Worm (Caenorhabditis elegans) whole organism, L2 larva: ENCODE data around the gene T10G3.1.

Experiments
- C34F6.9 ChIP-seq: fragments of 150-350 bp; optimal IDR thresholded peaks from 2 replicates; lab custom pipeline; 2014; ENCODE audit warnings: missing biosample characterization, missing genetic modification characterization
- F13H6.1 ChIP-seq: sonication (generic microtip); optimal IDR thresholded peaks from 2 replicates; lab custom pipeline; 2016; ENCODE audit warnings: missing genetic modification characterization, missing compliant biosample characterization
- R02D3.7 ChIP-seq: fragments of 150-350 bp; optimal IDR thresholded peaks from 2 replicates; lab custom pipeline; 2014; ENCODE audit warnings: missing biosample characterization, missing genetic modification characterization
- alr-1 ChIP-seq: fragments of 150-350 bp; optimal IDR thresholded peaks from 2 replicates; lab custom pipeline; 2014; ENCODE audit warnings: missing biosample characterization, missing genetic modification characterization
- aly-2 ChIP-seq: fragments of 150-350 bp; optimal IDR thresholded peaks from 2 replicates; lab custom pipeline; 2014; ENCODE audit warnings: missing biosample characterization, missing genetic modification characterization
- blmp-1 ChIP-seq: sonication (generic microtip); optimal IDR thresholded peaks from 2 replicates; lab custom pipeline; 2017; ENCODE audit warnings: missing genetic modification characterization, mild to moderate bottlenecking, missing compliant biosample characterization, antibody characterized with exemption, moderate library complexity; ENCODE audit not compliant: insufficient read depth
- ceh-82 ChIP-seq: fragments of 150-350 bp; optimal IDR thresholded peaks from 2 replicates; lab custom pipeline; 2014; ENCODE audit warnings: missing biosample characterization, missing genetic modification characterization
- egl-27 ChIP-seq: sonication (generic microtip); optimal IDR thresholded peaks from 3 replicates; lab custom pipeline; 2017; ENCODE audit warnings: missing biosample characterization, missing genetic modification reagents, missing genetic modification characterization
- elt-1 ChIP-seq: fragments of 150-350 bp; optimal IDR thresholded peaks from 2 replicates; lab custom pipeline; 2014; ENCODE audit warnings: missing biosample characterization, missing genetic modification characterization
- fos-1 ChIP-seq: fragments of 150-350 bp; optimal IDR thresholded peaks from 2 replicates; lab custom pipeline; 2014; ENCODE audit warnings: missing biosample characterization, missing genetic modification characterization
- lin-11 ChIP-seq: fragments of 150-350 bp; sonication (generic microtip); optimal IDR thresholded peaks from 2 replicates; lab custom pipeline; 2014; ENCODE audit warnings: missing biosample characterization, missing genetic modification characterization, inconsistent platforms, mixed read lengths
- lin-39 ChIP-seq: fragments of 150-350 bp; optimal IDR thresholded peaks from 2 replicates; lab custom pipeline; 2014; ENCODE audit warnings: missing biosample characterization, missing genetic modification reagents, missing genetic modification characterization
- lsy-2 ChIP-seq, 2 experiments: fragments of 150-350 bp in 1 of 2; sonication (generic microtip) in 1 of 2; optimal IDR thresholded peaks; 2 replicates each; lab custom pipeline; 2014 to 2017; ENCODE audit warnings: missing biosample characterization in 2 of 2, missing genetic modification characterization in 2 of 2
- mab-5 ChIP-seq: fragments of 150-350 bp; optimal IDR thresholded peaks from 2 replicates; lab custom pipeline; 2014; ENCODE audit warnings: missing biosample characterization, missing genetic modification characterization
- mbf-1 ChIP-seq: sonication (generic microtip); optimal IDR thresholded peaks from 2 replicates; lab custom pipeline; 2017; ENCODE audit warnings: missing biosample characterization, missing genetic modification characterization
- mdl-1 ChIP-seq, 2 experiments: fragments of 150-350 bp in 1 of 2; sonication (generic microtip) in 1 of 2; optimal IDR thresholded peaks; 2 replicates each; lab custom pipeline; 2017; ENCODE audit warnings: missing biosample characterization in 2 of 2, missing genetic modification characterization in 2 of 2
- nhr-10 ChIP-seq: sonication (generic microtip); optimal IDR thresholded peaks from 2 replicates; lab custom pipeline; 2017; ENCODE audit warnings: missing biosample characterization, missing genetic modification characterization
- nhr-11 ChIP-seq: fragments of 150-350 bp; optimal IDR thresholded peaks from 2 replicates; lab custom pipeline; 2014; ENCODE audit warnings: missing biosample characterization, missing genetic modification characterization
- nhr-12 ChIP-seq: fragments of 150-350 bp; optimal IDR thresholded peaks from 2 replicates; lab custom pipeline; 2014; ENCODE audit warnings: missing biosample characterization, missing genetic modification characterization
- nhr-129 ChIP-seq: fragments of 150-350 bp; optimal IDR thresholded peaks from 2 replicates; lab custom pipeline; 2014; ENCODE audit warnings: missing biosample characterization, missing genetic modification characterization
- nhr-21 ChIP-seq: fragments of 150-350 bp; optimal IDR thresholded peaks from 2 replicates; lab custom pipeline; 2014; ENCODE audit warnings: missing biosample characterization, missing genetic modification characterization
- nhr-23 ChIP-seq: fragments of 150-350 bp; optimal IDR thresholded peaks from 2 replicates; lab custom pipeline; 2014; ENCODE audit warnings: missing biosample characterization, missing genetic modification reagents, missing genetic modification characterization
- nhr-237 ChIP-seq: fragments of 150-350 bp; optimal IDR thresholded peaks from 2 replicates; lab custom pipeline; 2014; ENCODE audit warnings: missing biosample characterization, missing genetic modification characterization
- nhr-25 ChIP-seq: fragments of 150-350 bp; sonication (generic microtip); optimal IDR thresholded peaks from 3 replicates; lab custom pipeline; 2014; ENCODE audit warnings: missing biosample characterization, missing genetic modification characterization
- nhr-6 ChIP-seq: fragments of 150-350 bp; optimal IDR thresholded peaks from 2 replicates; lab custom pipeline; 2014; ENCODE audit warnings: missing biosample characterization, missing genetic modification characterization
- nhr-77 ChIP-seq: fragments of 150-350 bp; optimal IDR thresholded peaks from 2 replicates; lab custom pipeline; 2014; ENCODE audit warnings: missing biosample characterization, missing genetic modification characterization
- peb-1 ChIP-seq: fragments of 150-350 bp; optimal IDR thresholded peaks from 2 replicates; lab custom pipeline; 2014; ENCODE audit warnings: missing biosample characterization, missing genetic modification characterization
- sem-4 ChIP-seq: fragments of 150-350 bp; optimal IDR thresholded peaks from 2 replicates; lab custom pipeline; 2014; ENCODE audit warnings: missing biosample characterization, missing genetic modification reagents, missing genetic modification characterization
- sma-3 ChIP-seq: sonication (generic microtip); optimal IDR thresholded peaks from 2 replicates; lab custom pipeline; 2016; ENCODE audit warnings: missing genetic modification reagents, missing genetic modification characterization, missing compliant biosample characterization
- sma-9 ChIP-seq, 2 experiments: fragments of 150-350 bp in 1 of 2; sonication (generic microtip) in 1 of 2; optimal IDR thresholded peaks; 2 replicates each; lab custom pipeline; 2014 to 2016; ENCODE audit warnings: missing genetic modification characterization in 2 of 2, mild to moderate bottlenecking in 1 of 2, missing biosample characterization in 1 of 2, missing compliant biosample characterization in 1 of 2, missing genetic modification reagents in 1 of 2, moderate library complexity in 1 of 2
- snpc-4 ChIP-seq: fragments of 150-350 bp; optimal IDR thresholded peaks from 2 replicates; lab custom pipeline; 2014; ENCODE audit warnings: missing biosample characterization, missing genetic modification characterization
- unc-55 ChIP-seq: fragments of 150-350 bp; sonication (generic microtip); optimal IDR thresholded peaks from 3 replicates; lab custom pipeline; 2014; ENCODE audit warnings: missing biosample characterization, missing genetic modification reagents, missing genetic modification characterization
- unc-62 ChIP-seq: fragments of 150-350 bp; optimal IDR thresholded peaks from 2 replicates; lab custom pipeline; 2014; ENCODE audit warnings: missing biosample characterization, missing genetic modification reagents, missing genetic modification characterization
- zag-1 ChIP-seq: fragments of 150-350 bp; optimal IDR thresholded peaks from 2 replicates; lab custom pipeline; 2014; ENCODE audit warnings: missing biosample characterization, missing genetic modification characterization
- ztf-1 ChIP-seq: fragments of 200-800 bp; sonication (Bioruptor generic); conservative IDR thresholded peaks from 2 replicates; pipeline ENCODE4 v1.3.6; 2022; ENCODE audit warnings: missing genetic modification characterization, missing compliant biosample characterization
- ztf-11 ChIP-seq: sonication (generic microtip); optimal IDR thresholded peaks from 2 replicates; lab custom pipeline; 2017; ENCODE audit warnings: missing biosample characterization, missing genetic modification characterization

T10G3.1 gene

DNA sequence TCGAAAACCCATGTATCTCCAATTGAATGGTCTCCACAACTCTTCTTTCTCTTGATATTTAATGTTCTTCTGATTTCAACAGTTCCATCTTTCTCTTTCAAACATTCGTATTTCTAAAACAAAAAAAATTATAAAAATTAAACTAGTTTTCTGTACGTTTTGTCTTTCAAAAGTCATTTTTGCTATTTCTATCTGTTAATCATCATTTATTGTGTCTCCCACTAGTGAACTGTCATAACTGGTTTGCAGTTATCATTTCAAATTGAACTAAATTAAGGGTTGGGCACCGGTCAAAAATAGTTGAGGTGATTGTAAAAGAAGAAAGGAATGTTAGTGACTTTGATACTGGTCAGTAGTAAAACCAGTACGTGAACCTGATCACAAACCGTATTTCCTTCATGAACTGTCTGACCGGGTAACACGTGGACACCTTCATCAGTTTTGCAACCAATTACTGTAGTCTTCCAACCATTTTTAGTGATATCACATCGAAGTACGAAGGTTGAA, 14.9 kb upstream of the T10G3.1 start:
- TF ChIP-seq ceh-82 (tag; lab: Kevin White, UChicago): no peak
- TF ChIP-seq nhr-21: no peak
- TF ChIP-seq zag-1 (tag; lab: Kevin White, UChicago): no peak
- no peak for TF ChIP-seq lin-11
- peak; percentile 46 for TF ChIP-seq sma-9 (GFP tag; optimal IDR thresholded peaks at IDR 0.05; lab: Kevin White, UChicago)
- no peak for TF ChIP-seq sma-9 (tag; optimal IDR thresholded peaks at IDR 0.05; lab: Kevin White, UChicago)
- no peak for TF ChIP-seq elt-1 (tag; lab: Kevin White, UChicago)
- no peak for TF ChIP-seq lsy-2 (tag; optimal IDR thresholded peaks at IDR 0.05; lab: Kevin White, UChicago)
- TF ChIP-seq fos-1 (tag; lab: Kevin White, UChicago): no peak
- no peak for TF ChIP-seq unc-55
- no peak for TF ChIP-seq nhr-12 (tag; lab: Kevin White, UChicago)
- no peak for TF ChIP-seq ztf-11
- no peak for TF ChIP-seq egl-27
- no peak for TF ChIP-seq alr-1 (tag; lab: Kevin White, UChicago)
- TF ChIP-seq nhr-10 (tag; lab: Kevin White, UChicago): no peak
- no peak for TF ChIP-seq nhr-23 (tag; lab: Kevin White, UChicago)
- TF ChIP-seq mab-5 (tag; lab: Kevin White, UChicago): no peak
- TF ChIP-seq snpc-4 (tag; lab: Kevin White, UChicago): no peak
- no peak for TF ChIP-seq nhr-6
- TF ChIP-seq C34F6.9: no peak
- TF ChIP-seq nhr-237 (tag; lab: Kevin White, UChicago): no peak
- no peak for TF ChIP-seq nhr-11 (tag; lab: Kevin White, UChicago)
- no peak for TF ChIP-seq F13H6.1
- TF ChIP-seq nhr-25: peak; percentile 44
- TF ChIP-seq R02D3.7 (tag; lab: Kevin White, UChicago): no peak
- no peak for TF ChIP-seq sem-4 (tag; lab: Kevin White, UChicago)
- TF ChIP-seq blmp-1: peak; percentile 20
- no peak for TF ChIP-seq peb-1 (tag; lab: Kevin White, UChicago)
- TF ChIP-seq, all 48 proteins: peak for 3

DNA sequence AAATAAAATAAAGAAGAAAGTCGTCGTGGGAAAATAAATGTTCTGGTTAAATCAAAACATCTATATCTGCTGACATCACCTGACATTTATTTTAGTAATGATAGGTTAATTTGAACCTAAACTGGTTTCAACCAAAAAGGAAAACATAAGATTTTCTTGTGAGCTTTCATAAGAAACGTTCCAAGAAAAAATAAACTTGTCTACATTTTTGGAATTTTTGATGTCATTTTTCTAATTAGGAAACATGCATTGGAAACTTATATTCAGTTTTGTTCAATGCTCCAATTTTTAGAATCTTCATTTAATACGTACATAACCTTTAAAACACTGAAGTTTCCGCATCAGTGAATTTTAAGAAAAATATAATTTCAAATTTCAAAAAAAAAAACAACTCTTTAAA, 12.3 kb upstream of the T10G3.1 start:
- TF ChIP-seq F13H6.1 (no peak), elt-1 (tag; lab: Kevin White, UChicago) (no peak), mdl-1 (tag; optimal IDR thresholded peaks at IDR 0.05; lab: Kevin White, UChicago) (no peak), mbf-1 (tag; lab: Kevin White, UChicago) (no peak), nhr-77 (tag; lab: Kevin White, UChicago) (no peak), nhr-129 (tag; lab: Kevin White, UChicago) (no peak), zag-1 (tag; lab: Kevin White, UChicago) (no peak), aly-2 (no peak), ztf-1 (GFP tag; lab: Robert Waterston, UW) (no peak), nhr-25 (no peak), C34F6.9 (no peak)

- TF ChIP-seq ztf-11 (no peak), mbf-1 (tag; lab: Kevin White, UChicago) (no peak)
- TF ChIP-seq, all 48 proteins: peak for 0
These were observed 10.9 kb upstream of the T10G3.1 start, which contains the start of gene T10G3.4 for ce11 chrV:13484339-13484738. TSS of gene T10G3.4 (minus strand) at chrV:13484439.

DNA sequence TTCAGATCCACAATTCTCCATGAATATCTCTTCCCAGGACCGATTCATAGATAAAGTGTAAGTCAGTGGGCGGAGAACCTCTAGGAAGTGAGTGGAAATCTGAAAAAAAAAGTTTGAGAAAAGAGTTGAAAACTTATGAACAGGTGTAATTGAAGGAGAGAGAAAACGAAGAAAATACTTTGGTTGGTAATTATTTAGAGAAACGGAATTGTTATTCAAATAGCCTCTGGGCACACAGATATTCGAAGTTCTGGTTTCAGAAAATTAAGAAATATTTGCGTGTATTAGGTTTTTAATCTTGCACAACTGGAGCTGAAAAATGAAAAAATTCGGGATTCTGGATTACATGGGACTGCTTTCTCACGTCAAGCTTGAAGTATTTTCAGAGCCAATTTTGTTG, 6.3 kb upstream of the T10G3.1 start, which contains the start of gene T10G3.2:
T10G3.2 (minus strand) TSS at position 101 of the 400 bp plus-strand sequence.
- no peak for TF ChIP-seq nhr-77 (tag; lab: Kevin White, UChicago)
- TF ChIP-seq nhr-6: no peak
- TF ChIP-seq nhr-23 (tag; lab: Kevin White, UChicago): no peak
- TF ChIP-seq unc-62 (GFP tag; lab: Kevin White, UChicago): no peak
- no peak for TF ChIP-seq ztf-1 (GFP tag; lab: Robert Waterston, UW)
- no peak for TF ChIP-seq sma-3 (GFP tag; lab: Kevin White, UChicago)
- no peak for TF ChIP-seq mdl-1 (tag; optimal IDR thresholded peaks at IDR 0.05; lab: Kevin White, UChicago)
- TF ChIP-seq lin-39 (tag; lab: Kevin White, UChicago): no peak
- TF ChIP-seq, all 48 proteins: peak for 0
